Fruit fly (Drosophila melanogaster) whole organism, embryonic: Measurements from ENCODE around the gene CG1440.

ENCODE experiments used
- Atf3 ChIP-seq: fragments of 200-800 bp; sonication (Bioruptor generic); optimal IDR thresholded peaks from 3 replicates; lab custom pipeline; 2016; ENCODE audit warnings: missing biosample characterization, missing genetic modification characterization
- BEAF-32 ChIP-seq: fragments of 200-800 bp; sonication (Bioruptor generic); optimal IDR thresholded peaks from 3 replicates; lab custom pipeline; 2017; ENCODE audit warnings: missing biosample characterization, missing genetic modification characterization, mild to moderate bottlenecking, moderate library complexity, missing genetic modification reagents
- CG10209 ChIP-seq: fragments of 200-800 bp; sonication (Bioruptor generic); optimal IDR thresholded peaks from 3 replicates; lab custom pipeline; 2017; ENCODE audit warnings: missing biosample characterization, mild to moderate bottlenecking, missing genetic modification characterization, missing genetic modification reagents
- CG11093 ChIP-seq: fragments of 200-800 bp; sonication (Bioruptor generic); IDR thresholded peaks from 3 replicates; pipeline ENCODE4 v1.3.6; 2022; ENCODE audit warnings: missing biosample characterization, missing genetic modification characterization
- CG11398 ChIP-seq: fragments of 200-800 bp; sonication (Bioruptor generic); optimal IDR thresholded peaks from 2 replicates; lab custom pipeline; 2016; ENCODE audit warnings: missing biosample characterization, missing genetic modification characterization
- CG11456 ChIP-seq: fragments of 200-800 bp; sonication (Bioruptor generic); IDR thresholded peaks from 3 replicates; pipeline ENCODE4 v1.3.6; 2022; ENCODE audit warnings: missing biosample characterization, missing genetic modification characterization
- CG12769 ChIP-seq: fragments of 200-800 bp; sonication (Bioruptor generic); optimal IDR thresholded peaks from 2 replicates; lab custom pipeline; 2019; ENCODE audit warnings: missing biosample characterization, mild to moderate bottlenecking, missing genetic modification characterization, moderate library complexity
- CG12942 ChIP-seq: fragments of 200-800 bp; sonication (Bioruptor generic); optimal IDR thresholded peaks from 3 replicates; lab custom pipeline; 2016; ENCODE audit warnings: missing biosample characterization, missing genetic modification characterization
- CG15269 ChIP-seq: fragments of 200-800 bp; sonication (Bioruptor generic); optimal IDR thresholded peaks from 2 replicates; lab custom pipeline; 2018; ENCODE audit warnings: missing biosample characterization, mild to moderate bottlenecking, missing genetic modification characterization, moderate library complexity
- CG17186 ChIP-seq: fragments of 200-800 bp; sonication (Bioruptor generic); optimal IDR thresholded peaks from 3 replicates; lab custom pipeline; 2017; ENCODE audit warnings: missing biosample characterization, missing genetic modification reagents, missing genetic modification characterization
- CG17385 ChIP-seq: fragments of 200-800 bp; sonication (Bioruptor generic); optimal IDR thresholded peaks from 3 replicates; lab custom pipeline; 2018; ENCODE audit warnings: missing biosample characterization, mild to moderate bottlenecking, missing genetic modification characterization
- CG18764 ChIP-seq: fragments of 200-800 bp; sonication (Bioruptor generic); optimal IDR thresholded peaks from 3 replicates; lab custom pipeline; 2016; ENCODE audit warnings: missing biosample characterization, missing genetic modification characterization
- CG31441 ChIP-seq: fragments of 200-800 bp; sonication (Bioruptor generic); IDR thresholded peaks from 2 replicates; pipeline ENCODE4 v1.3.6; 2022; ENCODE audit warnings: missing biosample characterization, missing genetic modification characterization
- CG32532 ChIP-seq: fragments of 200-800 bp; sonication (Bioruptor generic); IDR thresholded peaks from 2 replicates; pipeline ENCODE4 v1.3.6; 2022; ENCODE audit warnings: missing biosample characterization, missing genetic modification characterization
- CG32767 ChIP-seq: fragments of 200-800 bp; sonication (Bioruptor generic); IDR thresholded peaks from 2 replicates; pipeline ENCODE4 v1.3.6; 2022; ENCODE audit warnings: missing biosample characterization, missing genetic modification characterization
- CG3281 ChIP-seq: fragments of 200-800 bp; sonication (Bioruptor generic); optimal IDR thresholded peaks from 3 replicates; lab custom pipeline; 2017; ENCODE audit warnings: missing biosample characterization, mild to moderate bottlenecking, missing genetic modification characterization
- CG3995 ChIP-seq: fragments of 200-800 bp; sonication (Bioruptor generic); optimal IDR thresholded peaks from 3 replicates; lab custom pipeline; 2016; ENCODE audit warnings: missing biosample characterization, missing genetic modification characterization
- CG4360 ChIP-seq: fragments of 200-800 bp; sonication (Bioruptor generic); IDR thresholded peaks from 2 replicates; pipeline ENCODE4 v1.3.6; 2022; ENCODE audit warnings: missing biosample characterization, missing genetic modification characterization
- CG6854 ChIP-seq: fragments of 200-800 bp; sonication (Bioruptor generic); optimal IDR thresholded peaks from 3 replicates; lab custom pipeline; 2017; ENCODE audit warnings: missing biosample characterization, mild to moderate bottlenecking, missing genetic modification characterization
- CG8765 ChIP-seq: fragments of 200-800 bp; sonication (Bioruptor generic); IDR thresholded peaks from 2 replicates; pipeline ENCODE4 v1.3.6; 2022; ENCODE audit warnings: missing biosample characterization, missing genetic modification characterization
- CG9609 ChIP-seq: fragments of 200-800 bp; sonication (Bioruptor generic); optimal IDR thresholded peaks from 3 replicates; lab custom pipeline; 2016; ENCODE audit warnings: missing biosample characterization, missing genetic modification characterization
- CoRest ChIP-seq: fragments of 200-800 bp; sonication (Bioruptor generic); optimal IDR thresholded peaks from 3 replicates; lab custom pipeline; 2018; ENCODE audit warnings: missing biosample characterization, mild to moderate bottlenecking, missing genetic modification characterization, moderate library complexity
- Doc3 ChIP-seq: fragments of 200-800 bp; sonication (Bioruptor generic); IDR thresholded peaks from 3 replicates; pipeline ENCODE4 v1.3.6; 2022; ENCODE audit warnings: missing biosample characterization, missing genetic modification characterization; ENCODE audit not compliant: partially characterized antibody
- HLH54F ChIP-seq: fragments of 200-800 bp; sonication (Bioruptor generic); optimal IDR thresholded peaks from 3 replicates; lab custom pipeline; 2016; ENCODE audit warnings: missing biosample characterization, missing genetic modification characterization
- Stat92E ChIP-seq, 3 experiments: fragments of >200 bp in 2 of 3; fragments of 200-800 bp in 1 of 3; sonication (Bioruptor generic) in 1 of 3; optimal IDR thresholded peaks; 2 replicates each; lab custom pipeline; 2017 to 2019; ENCODE audit warnings: missing biosample characterization in 3 of 3, missing genetic modification characterization in 3 of 3, mild to moderate bottlenecking in 1 of 3, moderate library complexity in 1 of 3
- Tbp ChIP-seq: fragments of >200 bp; optimal IDR thresholded peaks from 2 replicates; lab custom pipeline; 2018; ENCODE audit warnings: missing biosample characterization, missing genetic modification characterization
- Trl ChIP-seq, 3 experiments: fragments of >200 bp in 2 of 3; fragments of 200-800 bp in 1 of 3; sonication (Bioruptor generic) in 1 of 3; optimal IDR thresholded peaks; 2 replicates in 1 of 3; 3 replicates in 2 of 3; lab custom pipeline; 2016 to 2017; ENCODE audit warnings: missing biosample characterization in 1 of 3, missing genetic modification characterization in 1 of 3
- abd-A ChIP-seq: fragments of 200-800 bp; sonication (Bioruptor generic); optimal IDR thresholded peaks from 3 replicates; lab custom pipeline; 2019; ENCODE audit warnings: missing biosample characterization, mild to moderate bottlenecking, missing genetic modification characterization, moderate library complexity
- btn ChIP-seq: fragments of 200-800 bp; sonication (Bioruptor generic); optimal IDR thresholded peaks from 2 replicates; lab custom pipeline; 2016; ENCODE audit warnings: missing biosample characterization, missing genetic modification characterization
- en ChIP-seq: fragments of 200-800 bp; sonication (Bioruptor generic); optimal IDR thresholded peaks from 2 replicates; lab custom pipeline; 2016; ENCODE audit warnings: missing biosample characterization, missing genetic modification characterization
- exex ChIP-seq: fragments of 200-800 bp; sonication (Bioruptor generic); optimal IDR thresholded peaks from 4 replicates; lab custom pipeline; 2018; ENCODE audit warnings: missing biosample characterization, mild to moderate bottlenecking, missing genetic modification characterization, moderate library complexity
- h ChIP-seq: fragments of >200 bp; optimal IDR thresholded peaks from 2 replicates; lab custom pipeline; 2017
- hth ChIP-seq: fragments of >200 bp; optimal IDR thresholded peaks from 2 replicates; lab custom pipeline; 2017; ENCODE audit warnings: inconsistent platforms
- nom ChIP-seq: fragments of 200-800 bp; sonication (Bioruptor generic); optimal IDR thresholded peaks from 2 replicates; lab custom pipeline; 2017; ENCODE audit warnings: missing biosample characterization, missing genetic modification characterization, mild to moderate bottlenecking, moderate library complexity, missing genetic modification reagents
- sens ChIP-seq: fragments of 200-800 bp; sonication (Bioruptor generic); peaks from one replicate; lab custom pipeline; 2016; ENCODE audit warnings: missing biosample characterization, missing genetic modification characterization
- sug ChIP-seq: fragments of 200-800 bp; optimal IDR thresholded peaks from 2 replicates; lab custom pipeline; 2019; ENCODE audit warnings: missing biosample characterization, mild to moderate bottlenecking, missing genetic modification characterization, moderate library complexity
- ttk ChIP-seq: fragments of 200-800 bp; sonication (Bioruptor generic); IDR thresholded peaks from 2 replicates; pipeline ENCODE4 v2.1.2; 2022; ENCODE audit warnings: missing biosample characterization, missing genetic modification characterization
- twi ChIP-seq: fragments of 200-800 bp; optimal IDR thresholded peaks from 2 replicates; lab custom pipeline; 2019; ENCODE audit warnings: missing biosample characterization, mild to moderate bottlenecking, missing genetic modification characterization, moderate library complexity

The CG1440 gene

DNA sequence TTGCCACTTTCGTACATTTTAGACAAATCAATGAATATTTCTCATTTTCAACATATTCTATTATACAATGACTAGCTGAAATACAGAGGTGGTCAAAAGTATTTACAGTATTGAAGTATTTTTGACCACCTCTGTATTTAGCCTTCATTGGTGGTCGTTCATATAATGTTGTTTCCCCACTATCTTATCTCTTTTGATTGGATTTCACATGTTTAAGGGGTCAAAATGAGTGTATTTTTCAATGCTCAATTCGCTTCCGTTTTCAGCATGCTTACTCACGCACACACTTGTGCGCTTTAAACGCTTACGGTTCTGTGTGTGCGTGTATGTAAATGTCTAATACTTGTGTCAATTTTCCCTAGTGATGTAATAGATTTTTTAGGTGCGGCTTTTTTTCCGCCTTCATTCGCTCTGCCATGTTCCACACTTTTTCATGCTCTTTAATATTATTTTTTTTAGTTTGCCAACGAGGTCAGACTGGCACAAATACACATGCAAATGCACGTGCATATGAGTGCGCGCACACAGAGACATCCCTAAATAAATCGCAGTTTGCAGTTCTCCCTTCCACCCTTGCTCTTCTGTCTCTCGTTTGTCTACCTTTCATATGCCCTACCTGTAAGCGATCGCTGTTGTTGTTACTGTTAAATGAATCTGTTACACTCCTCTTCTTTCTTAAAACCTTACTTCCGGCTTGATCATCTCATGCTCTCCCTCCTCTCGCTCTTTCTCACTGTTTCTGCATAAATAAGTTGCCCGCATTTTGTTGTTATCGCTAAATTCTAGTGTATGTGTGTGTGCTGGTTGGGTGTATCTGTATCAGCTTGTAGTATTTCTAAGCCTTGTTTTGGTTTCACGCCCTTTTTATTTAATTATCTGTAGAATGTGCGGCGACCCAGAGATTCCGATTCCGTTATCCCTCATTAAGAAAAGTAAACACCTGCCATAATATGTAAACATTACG lies 24.4 kb upstream of the CG1440 start (continued):
- TF ChIP-seq CoRest (tag; lab: Kevin White, UChicago) (no peak), hth (no peak), Stat92E (GFP tag; optimal IDR thresholded peaks at IDR 0.05; lab: Kevin White, UChicago) (peak in 1 of 3 experiments; percentile 2), CG3995 (no peak), CG11093 (GFP tag; lab: Robert Waterston, UW) (no peak), CG18764 (GFP tag; lab: Kevin White, UChicago) (no peak), Trl (optimal IDR thresholded peaks at IDR 0.05; lab: Kevin White, UChicago) (peak; percentile 27 to 54), Trl (GFP tag; optimal IDR thresholded peaks at IDR 0.05; lab: Kevin White, UChicago) (no peak), sug (tag; lab: Kevin White, UChicago) (peak; percentile 94), exex (tag; lab: Kevin White, UChicago) (peak; percentile 41), CG6854 (GFP tag; lab: Kevin White, UChicago) (peak; percentile 9), CG11456 (GFP tag; lab: Robert Waterston, UW) (no peak), CG4360 (GFP tag; lab: Robert Waterston, UW) (peak; percentile 71), Doc3 (GFP tag; lab: Robert Waterston, UW) (no peak), ttk (GFP tag; lab: Robert Waterston, UW) (no peak), CG3281 (GFP tag; lab: Kevin White, UChicago) (no peak), CG12942 (GFP tag; lab: Kevin White, UChicago) (no peak), CG12769 (tag; lab: Kevin White, UChicago) (peak; percentile 23), CG9609 (GFP tag; lab: Kevin White, UChicago) (no peak), BEAF-32 (GFP tag; lab: Kevin White, UChicago) (no peak), CG15269 (tag; lab: Kevin White, UChicago) (peak; percentile 9), CG31441 (GFP tag; lab: Robert Waterston, UW) (no peak), Atf3 (no peak), nom (GFP tag; lab: Kevin White, UChicago) (peak; percentile 22), btn (GFP tag; lab: Kevin White, UChicago) (no peak), en (no peak), CG32767 (GFP tag; lab: Robert Waterston, UW) (0 out of 2 replicates have a peak, but pooled peaks have one; percentile 11), CG17186 (no peak), twi (tag; lab: Kevin White, UChicago) (no peak), h (lab: Kevin White, UChicago) (no peak), CG32532 (no peak), CG8765 (GFP tag; lab: Robert Waterston, UW) (0 out of 2 replicates have a peak, but pooled peaks have one; percentile 7), CG11398 (GFP tag; lab: Kevin White, UChicago) (no peak), abd-A (tag; lab: Kevin White, UChicago) (peak; percentile 23), HLH54F (GFP tag; lab: Kevin White, UChicago) (no peak), CG17385 (GFP tag; lab: Kevin White, UChicago) (peak; percentile 73), Tbp (GFP tag; lab: Kevin White, UChicago) (no peak), sens (GFP tag; lab: Kevin White, UChicago) (peak; percentile 6), CG10209 (peak; percentile 1)
